Fruit fly (Drosophila melanogaster): Measurements from ENCODE around the gene CG14324.

CG14324 gene

dm6 chr3R:17667279-17667678 is 48.7 kb upstream of the CG14324 start, which contains the start of gene CG45045:
TSS of gene CG45045 (plus strand) at chr3R:17667572.
- peak; percentile 70 for TF ChIP-seq Ets65A (GFP tag)
- TF ChIP-seq Stat92E (GFP tag; optimal IDR thresholded peaks at IDR 0.05), result no peak
- no peak for TF ChIP-seq CG10209 (GFP tag; optimal IDR thresholded peaks at IDR 0.05)

dm6 chr3R:17666797-17667156 is 48.2 kb upstream of the CG14324 start:
- TF ChIP-seq Nf-YC (tag; optimal IDR thresholded peaks at IDR 0.05) (peak; percentile 8), phol (tag; optimal IDR thresholded peaks at IDR 0.05) (peak; percentile 54), CG6854 (GFP tag; optimal IDR thresholded peaks at IDR 0.05) (no peak), btn (GFP tag; optimal IDR thresholded peaks at IDR 0.05) (no peak), CG31441 (GFP tag; IDR thresholded peaks at IDR 0.05) (no peak), lbe (GFP tag; optimal IDR thresholded peaks at IDR 0.05) (no peak), Ets65A (GFP tag) (peak; percentile 78)

- TF ChIP-seq CG13424 (tag; optimal IDR thresholded peaks at IDR 0.05) (no peak), CG2889 (GFP tag; IDR thresholded peaks at IDR 0.05) (no peak), wor (GFP tag; IDR thresholded peaks at IDR 0.05) (no peak), dysf (GFP tag; IDR thresholded peaks at IDR 0.05) (no peak), CG17829 (tag; optimal IDR thresholded peaks at IDR 0.05) (no peak), dpn (GFP tag; optimal IDR thresholded peaks at IDR 0.05) (no peak), CG4424 (GFP tag; optimal IDR thresholded peaks at IDR 0.05) (no peak), CG30431 (GFP tag; optimal IDR thresholded peaks at IDR 0.05) (no peak), CG3163 (GFP tag; optimal IDR thresholded peaks at IDR 0.05) (no peak), gem (tag; optimal IDR thresholded peaks at IDR 0.05) (no peak), aop (GFP tag; IDR thresholded peaks at IDR 0.05) (no peak), Nf-YC (tag; optimal IDR thresholded peaks at IDR 0.05) (peak; percentile 95), sd (tag; optimal IDR thresholded peaks at IDR 0.05) (no peak), CG16779 (GFP tag; IDR thresholded peaks at IDR 0.05) (no peak), pros (GFP tag; optimal IDR thresholded peaks at IDR 0.05) (peak; percentile 32), Nf-YB (GFP tag; optimal IDR thresholded peaks at IDR 0.05) (peak; percentile 95), Camta (GFP tag; optimal IDR thresholded peaks at IDR 0.05) (no peak), maf-S (GFP tag; optimal IDR thresholded peaks at IDR 0.05) (no peak), jumu (GFP tag; optimal IDR thresholded peaks at IDR 0.05) (no peak), Bteb2 (GFP tag; optimal IDR thresholded peaks at IDR 0.05) (no peak), CG10543 (GFP tag; optimal IDR thresholded peaks at IDR 0.05) (no peak), CG16815 (GFP tag; optimal IDR thresholded peaks at IDR 0.05) (no peak), kay (GFP tag; optimal IDR thresholded peaks at IDR 0.05) (no peak), bcd (GFP tag; optimal IDR thresholded peaks at IDR 0.05) (no peak), CG1832 (GFP tag; optimal IDR thresholded peaks at IDR 0.05) (peak; percentile 33), ewg (GFP tag; optimal IDR thresholded peaks at IDR 0.05) (peak; percentile 49), Side (GFP tag; optimal IDR thresholded peaks at IDR 0.05) (no peak), CG11398 (GFP tag; optimal IDR thresholded peaks at IDR 0.05) (no peak), pzg (GFP tag; optimal IDR thresholded peaks at IDR 0.05) (no peak), esg (GFP tag; conservative IDR thresholded peaks at IDR 0.05) (no peak), CG8944 (GFP tag; optimal IDR thresholded peaks at IDR 0.05) (no peak), CG11504 (tag; optimal IDR thresholded peaks at IDR 0.05) (no peak), phol (tag; optimal IDR thresholded peaks at IDR 0.05) (no peak), CG1024 (GFP tag; IDR thresholded peaks at IDR 0.05) (no peak), lbe (GFP tag; optimal IDR thresholded peaks at IDR 0.05) (no peak), Trl (optimal IDR thresholded peaks at IDR 0.05) (peak; percentile 69 to 82), Trl (GFP tag; optimal IDR thresholded peaks at IDR 0.05) (no peak), sim (GFP tag; IDR thresholded peaks at IDR 0.05) (no peak), Poxn (GFP tag; IDR thresholded peaks at IDR 0.05) (no peak), CG12659 (GFP tag; optimal IDR thresholded peaks at IDR 0.05) (no peak), sens-2 (GFP tag; IDR thresholded peaks at IDR 0.05) (no peak)
Measured at dm6 chr3R:17666061-17666796, 47.6 kb upstream of the CG14324 start.

Measured in whole organism, embryonic.